Fruit fly (Drosophila melanogaster) whole organism, embryonic: Measurements from ENCODE around the gene Ras85D.
A peak's percentile ranks its signal among the peaks of the same experiment; 100 is the strongest.

Experiments
- Antp ChIP-seq: fragments of 200-800 bp; sonication (Bioruptor generic); optimal IDR thresholded peaks from 3 replicates; lab custom pipeline; 2016; ENCODE audit warnings: missing biosample characterization, missing genetic modification characterization
- BEAF-32 ChIP-seq: fragments of 200-800 bp; sonication (Bioruptor generic); optimal IDR thresholded peaks from 3 replicates; lab custom pipeline; 2017; ENCODE audit warnings: missing biosample characterization, missing genetic modification characterization, mild to moderate bottlenecking, moderate library complexity, missing genetic modification reagents
- CG10959 ChIP-seq: fragments of 200-800 bp; sonication (Bioruptor generic); IDR thresholded peaks from 2 replicates; pipeline ENCODE4 v1.3.6; 2022; ENCODE audit warnings: missing biosample characterization, missing genetic modification characterization
- CG11398 ChIP-seq: fragments of 200-800 bp; sonication (Bioruptor generic); optimal IDR thresholded peaks from 2 replicates; lab custom pipeline; 2016; ENCODE audit warnings: missing biosample characterization, missing genetic modification characterization
- CG13424 ChIP-seq: fragments of 200-800 bp; sonication (Bioruptor generic); optimal IDR thresholded peaks from 2 replicates; lab custom pipeline; 2019; ENCODE audit warnings: missing biosample characterization, mild to moderate bottlenecking, missing genetic modification characterization, moderate library complexity
- CG14710 ChIP-seq: fragments of 200-800 bp; sonication (Bioruptor generic); optimal IDR thresholded peaks from 3 replicates; lab custom pipeline; 2019; ENCODE audit warnings: missing biosample characterization, mild to moderate bottlenecking, missing genetic modification characterization, moderate library complexity
- CG15011 ChIP-seq: fragments of 200-800 bp; sonication (Bioruptor generic); optimal IDR thresholded peaks from 3 replicates; lab custom pipeline; 2018; ENCODE audit warnings: missing biosample characterization, mild to moderate bottlenecking, missing genetic modification characterization
- CG15696 ChIP-seq: fragments of 200-800 bp; sonication (Bioruptor generic); optimal IDR thresholded peaks from 2 replicates; lab custom pipeline; 2019; ENCODE audit warnings: missing biosample characterization, mild to moderate bottlenecking, missing genetic modification characterization, moderate library complexity
- CG17612 ChIP-seq: fragments of 200-800 bp; sonication (Bioruptor generic); IDR thresholded peaks from 2 replicates; pipeline ENCODE4 v1.3.6; 2022; ENCODE audit warnings: missing biosample characterization, missing genetic modification characterization
- CG17912 ChIP-seq: fragments of 200-800 bp; sonication (Bioruptor generic); optimal IDR thresholded peaks from 2 replicates; lab custom pipeline; 2018; ENCODE audit warnings: missing biosample characterization, mild to moderate bottlenecking, missing genetic modification characterization
- CG18619 ChIP-seq: fragments of 200-800 bp; sonication (Bioruptor generic); optimal IDR thresholded peaks from 3 replicates; lab custom pipeline; 2017; ENCODE audit warnings: missing biosample characterization, mild to moderate bottlenecking, missing genetic modification characterization
- CG32767 ChIP-seq: fragments of 200-800 bp; sonication (Bioruptor generic); IDR thresholded peaks from 2 replicates; pipeline ENCODE4 v1.3.6; 2022; ENCODE audit warnings: missing biosample characterization, missing genetic modification characterization
- CG3281 ChIP-seq: fragments of 200-800 bp; sonication (Bioruptor generic); optimal IDR thresholded peaks from 3 replicates; lab custom pipeline; 2017; ENCODE audit warnings: missing biosample characterization, mild to moderate bottlenecking, missing genetic modification characterization
- CG5953 ChIP-seq: fragments of 200-800 bp; sonication (Bioruptor generic); IDR thresholded peaks from 2 replicates; pipeline ENCODE4 v1.3.6; 2022; ENCODE audit warnings: missing biosample characterization, missing genetic modification characterization
- CG6683 ChIP-seq: fragments of 200-800 bp; sonication (Bioruptor generic); optimal IDR thresholded peaks from 2 replicates; lab custom pipeline; 2017; ENCODE audit warnings: missing biosample characterization, mild to moderate bottlenecking, missing genetic modification characterization, missing genetic modification reagents
- CG9817 ChIP-seq: fragments of 200-800 bp; sonication (Bioruptor generic); optimal IDR thresholded peaks from 2 replicates; lab custom pipeline; 2018; ENCODE audit warnings: missing biosample characterization, mild to moderate bottlenecking, missing genetic modification characterization, moderate library complexity
- CkIIα-i1 ChIP-seq: fragments of 200-800 bp; sonication (Bioruptor generic); IDR thresholded peaks from 2 replicates; pipeline ENCODE4 v1.3.6; 2022; ENCODE audit warnings: missing biosample characterization, missing genetic modification characterization
- GATAe ChIP-seq: fragments of 200-800 bp; sonication (Bioruptor generic); conservative IDR thresholded peaks from 2 replicates; pipeline ENCODE4 v1.3.6; 2022; ENCODE audit warnings: missing biosample characterization, missing genetic modification characterization
- H2.0 ChIP-seq: fragments of 200-800 bp; sonication (Bioruptor generic); IDR thresholded peaks from 2 replicates; pipeline ENCODE4 v1.3.6; 2022; ENCODE audit warnings: missing biosample characterization, missing genetic modification characterization
- HLH4C ChIP-seq: fragments of 200-800 bp; sonication (Bioruptor generic); IDR thresholded peaks from 3 replicates; pipeline ENCODE4 v1.3.6; 2022; ENCODE audit warnings: missing biosample characterization, missing genetic modification characterization; ENCODE audit not compliant: partially characterized antibody
- Hr3 ChIP-seq: fragments of 200-800 bp; sonication (Bioruptor generic); optimal IDR thresholded peaks from 3 replicates; lab custom pipeline; 2016; ENCODE audit warnings: missing biosample characterization, missing genetic modification characterization
- Hr39 ChIP-seq: fragments of >200 bp; optimal IDR thresholded peaks from 2 replicates; lab custom pipeline; 2017
- Lhr ChIP-seq: fragments of 200-800 bp; sonication (Bioruptor generic); optimal IDR thresholded peaks from 3 replicates; lab custom pipeline; 2017; ENCODE audit warnings: mild to moderate bottlenecking, missing biosample characterization, missing genetic modification reagents, missing genetic modification characterization
- Lpt ChIP-seq: fragments of >200 bp; optimal IDR thresholded peaks from 2 replicates; lab custom pipeline; 2018; ENCODE audit warnings: missing biosample characterization, missing genetic modification characterization
- MTF-1 ChIP-seq: fragments of 200-800 bp; sonication (Bioruptor generic); optimal IDR thresholded peaks from 2 replicates; lab custom pipeline; 2018; ENCODE audit warnings: missing biosample characterization, mild to moderate bottlenecking, missing genetic modification characterization, borderline replicate concordance
- Scr ChIP-seq: fragments of 200-800 bp; sonication (Bioruptor generic); IDR thresholded peaks from 2 replicates; pipeline ENCODE4 v1.3.6; 2022; ENCODE audit warnings: missing biosample characterization, missing genetic modification characterization; ENCODE audit not compliant: partially characterized antibody
- YL-1 ChIP-seq: fragments of 200-800 bp; sonication (Bioruptor generic); optimal IDR thresholded peaks from 3 replicates; lab custom pipeline; 2017; ENCODE audit warnings: missing biosample characterization, mild to moderate bottlenecking, missing genetic modification characterization
- ara ChIP-seq: fragments of 200-800 bp; sonication (Bioruptor generic); IDR thresholded peaks from 2 replicates; pipeline ENCODE4 v1.3.6; 2022; ENCODE audit warnings: missing biosample characterization, missing genetic modification characterization
- ato ChIP-seq: fragments of 200-800 bp; sonication (Bioruptor generic); IDR thresholded peaks from 2 replicates; pipeline ENCODE4 v1.3.6; 2022; ENCODE audit warnings: missing biosample characterization, missing genetic modification characterization; ENCODE audit not compliant: partially characterized antibody
- bbx ChIP-seq: fragments of 200-800 bp; sonication (Bioruptor generic); IDR thresholded peaks from 2 replicates; pipeline ENCODE4 v1.3.6; 2022; ENCODE audit warnings: missing biosample characterization, missing genetic modification characterization; ENCODE audit not compliant: partially characterized antibody
- caup ChIP-seq: fragments of 200-800 bp; sonication (Bioruptor generic); optimal IDR thresholded peaks from 3 replicates; lab custom pipeline; 2017; ENCODE audit warnings: missing biosample characterization, mild to moderate bottlenecking, missing genetic modification characterization, moderate library complexity; ENCODE audit not compliant: severe bottlenecking
- corto ChIP-seq: fragments of 200-800 bp; sonication (Bioruptor generic); optimal IDR thresholded peaks from 2 replicates; lab custom pipeline; 2016; ENCODE audit warnings: missing biosample characterization, mild to moderate bottlenecking, missing genetic modification characterization, moderate library complexity
- crp ChIP-seq, 2 experiments: fragments of 200-800 bp; sonication (Bioruptor generic); optimal IDR thresholded peaks; 2 replicates in 1 of 2; 3 replicates in 1 of 2; lab custom pipeline; 2017; ENCODE audit warnings: missing biosample characterization in 2 of 2, missing genetic modification characterization in 2 of 2, mild to moderate bottlenecking in 1 of 2, moderate library complexity in 1 of 2
- gsb ChIP-seq: fragments of 200-800 bp; sonication (Bioruptor generic); IDR thresholded peaks from 2 replicates; pipeline ENCODE4 v1.3.6; 2022; ENCODE audit warnings: missing biosample characterization, missing genetic modification characterization
- hbn ChIP-seq: fragments of 200-800 bp; sonication (Bioruptor generic); IDR thresholded peaks from 2 replicates; pipeline ENCODE4 v1.3.6; 2022; ENCODE audit warnings: missing biosample characterization, missing genetic modification characterization; ENCODE audit not compliant: partially characterized antibody
- jing ChIP-seq: fragments of 200-800 bp; sonication (Bioruptor generic); optimal IDR thresholded peaks from 2 replicates; lab custom pipeline; 2018; ENCODE audit warnings: missing biosample characterization, mild to moderate bottlenecking, missing genetic modification characterization
- ken ChIP-seq: fragments of 200-800 bp; sonication (Bioruptor generic); IDR thresholded peaks from 3 replicates; pipeline ENCODE4 v1.3.6; 2022; ENCODE audit warnings: missing biosample characterization, missing genetic modification characterization
- lov ChIP-seq, 2 experiments: fragments of 200-800 bp in 1 of 2; fragments of >200 bp in 1 of 2; sonication (Bioruptor generic) in 1 of 2; IDR thresholded peaks in 1 of 2; optimal IDR thresholded peaks in 1 of 2; 2 replicates in 1 of 2; 3 replicates in 1 of 2; pipeline versions ENCODE4 v1.3.6 to Lab custom; 2017 to 2022; ENCODE audit warnings: missing biosample characterization in 1 of 2, missing genetic modification characterization in 1 of 2
- mirr ChIP-seq: fragments of 200-800 bp; sonication (Bioruptor generic); optimal IDR thresholded peaks from 3 replicates; lab custom pipeline; 2018; ENCODE audit warnings: missing biosample characterization, mild to moderate bottlenecking, missing genetic modification characterization
- mld ChIP-seq: fragments of 200-800 bp; sonication (Bioruptor generic); IDR thresholded peaks from 3 replicates; pipeline ENCODE4 v1.3.6; 2022; ENCODE audit warnings: missing biosample characterization, missing genetic modification characterization; ENCODE audit not compliant: partially characterized antibody
- nerfin-2 ChIP-seq: fragments of 200-800 bp; sonication (Bioruptor generic); IDR thresholded peaks from 2 replicates; pipeline ENCODE4 v1.3.6; 2022; ENCODE audit warnings: missing biosample characterization, missing genetic modification characterization; ENCODE audit not compliant: partially characterized antibody
- pnt ChIP-seq: fragments of 200-800 bp; sonication (Bioruptor generic); optimal IDR thresholded peaks from 3 replicates; lab custom pipeline; 2016; ENCODE audit warnings: missing biosample characterization, missing genetic modification characterization
- run ChIP-seq: fragments of 200-800 bp; sonication (Bioruptor generic); optimal IDR thresholded peaks from 3 replicates; lab custom pipeline; 2018; ENCODE audit warnings: missing biosample characterization, mild to moderate bottlenecking, missing genetic modification characterization
- schlank ChIP-seq: fragments of 200-800 bp; sonication (Bioruptor generic); optimal IDR thresholded peaks from 2 replicates; lab custom pipeline; 2018; ENCODE audit warnings: missing biosample characterization, mild to moderate bottlenecking, missing genetic modification characterization
- sd ChIP-seq: fragments of 200-800 bp; sonication (Bioruptor generic); optimal IDR thresholded peaks from 3 replicates; lab custom pipeline; 2018; ENCODE audit warnings: missing biosample characterization, mild to moderate bottlenecking, missing genetic modification characterization, moderate library complexity
- slou ChIP-seq: fragments of 200-800 bp; sonication (Bioruptor generic); optimal IDR thresholded peaks from 3 replicates; lab custom pipeline; 2016; ENCODE audit warnings: missing biosample characterization, missing genetic modification characterization
- stc ChIP-seq: fragments of 200-800 bp; sonication (Bioruptor generic); IDR thresholded peaks from 2 replicates; pipeline ENCODE4 v1.3.6; 2022; ENCODE audit warnings: missing biosample characterization, missing genetic modification characterization
- sug ChIP-seq: fragments of 200-800 bp; optimal IDR thresholded peaks from 2 replicates; lab custom pipeline; 2019; ENCODE audit warnings: missing biosample characterization, mild to moderate bottlenecking, missing genetic modification characterization, moderate library complexity

Ras85D gene

dm6 chr3R:9559413-9560014 lies 46.6 kb upstream of the Ras85D start, which contains the start of the genes AP-1mu and MBD-like (continued):
- TF ChIP-seq H2.0 (peak; percentile 47; the same call in 1 of the 2 replicates), crp (GFP tag; optimal IDR thresholded peaks at IDR 0.05; lab: Kevin White, UChicago) (peak in 1 of 2 experiments; percentile 76), CG3281 (peak; percentile 47), Antp (GFP tag; lab: Kevin White, UChicago) (peak; percentile 63), CG10959 (GFP tag; lab: Robert Waterston, UW) (no peak), HLH4C (GFP tag; lab: Robert Waterston, UW) (no peak), CG11398 (peak; percentile 34), stc (GFP tag; lab: Robert Waterston, UW) (no peak), mld (0 out of 3 replicates have a peak, but pooled peaks have one; percentile 17), CG14710 (tag; lab: Kevin White, UChicago) (peak; percentile 81), schlank (tag; lab: Kevin White, UChicago) (no peak), corto (GFP tag; lab: Kevin White, UChicago) (no peak), jing (GFP tag; lab: Kevin White, UChicago) (no peak), Scr (GFP tag; lab: Robert Waterston, UW) (peak; percentile 56), CG15696 (peak; percentile 57), sd (peak; percentile 80), Lpt (GFP tag; lab: Kevin White, UChicago) (no peak), gsb (no peak), ara (GFP tag; lab: Robert Waterston, UW) (no peak), CG6683 (no peak), bbx (GFP tag; lab: Robert Waterston, UW) (no peak; the same call in 1 of the 2 replicates), Hr3 (GFP tag; lab: Kevin White, UChicago) (peak; percentile 66), caup (GFP tag; lab: Kevin White, UChicago) (peak; percentile 33), pnt (GFP tag; lab: Kevin White, UChicago) (peak; percentile 50), CG15011 (GFP tag; lab: Kevin White, UChicago) (no peak), slou (GFP tag; lab: Kevin White, UChicago) (peak; percentile 45), hbn (peak; percentile 49), ato (GFP tag; lab: Robert Waterston, UW) (no peak), Lhr (GFP tag; lab: Kevin White, UChicago) (peak; percentile 66), CkIIα-i1 (GFP tag; lab: Robert Waterston, UW) (no peak), sug (peak; percentile 70), CG13424 (tag; lab: Kevin White, UChicago) (peak; percentile 69), CG32767 (GFP tag; lab: Robert Waterston, UW) (0 out of 2 replicates have a peak, but pooled peaks have one; percentile 45), run (tag; lab: Kevin White, UChicago) (no peak), CG17912 (GFP tag; lab: Kevin White, UChicago) (peak; percentile 33), ken (GFP tag; lab: Robert Waterston, UW) (peak; percentile 65; the same call in 2 of the 3 replicates), CG9817 (tag; lab: Kevin White, UChicago) (peak; percentile 60), Hr39 (lab: Kevin White, UChicago) (no peak), MTF-1 (GFP tag; lab: Kevin White, UChicago) (no peak), CG17612 (GFP tag; lab: Robert Waterston, UW) (no peak), CG5953 (GFP tag; lab: Robert Waterston, UW) (no peak), BEAF-32 (GFP tag; lab: Kevin White, UChicago) (peak; percentile 64), YL-1 (GFP tag; lab: Kevin White, UChicago) (peak; percentile 83), lov (optimal IDR thresholded peaks at IDR 0.05; lab: Kevin White, UChicago) (no peak), lov (GFP tag; IDR thresholded peaks at IDR 0.05; lab: Robert Waterston, UW) (no peak), mirr (GFP tag; lab: Kevin White, UChicago) (no peak), GATAe (peak; percentile 45; the same call in 1 of the 2 replicates), nerfin-2 (GFP tag; lab: Robert Waterston, UW) (no peak), CG18619 (GFP tag; lab: Kevin White, UChicago) (peak; percentile 66)
